Worm (Caenorhabditis elegans) whole organism, young adult: ENCODE data around the gene ref-1.

Source experiments
- B0019.2 ChIP-seq: fragments of 200-800 bp; sonication (Bioruptor generic); conservative IDR thresholded peaks from 2 replicates; pipeline ENCODE4 v1.3.6; 2022; ENCODE audit warnings: missing genetic modification reagents, missing genetic modification characterization, missing compliant biosample characterization
- F10E7.11 ChIP-seq: sonication (generic microtip); optimal IDR thresholded peaks from 2 replicates; lab custom pipeline; 2017; ENCODE audit warnings: mild to moderate bottlenecking, missing genetic modification characterization, moderate library complexity, missing compliant biosample characterization
- F37B4.10 ChIP-seq: fragments of 200-800 bp; sonication (Bioruptor generic); IDR thresholded peaks from 2 replicates; pipeline ENCODE4 v1.3.6; 2022; ENCODE audit warnings: missing genetic modification characterization, missing compliant biosample characterization
- F39B2.1 ChIP-seq: fragments of 200-800 bp; sonication (Bioruptor generic); IDR thresholded peaks from 2 replicates; pipeline ENCODE4 v1.3.6; 2022; ENCODE audit warnings: missing genetic modification reagents, missing genetic modification characterization, missing compliant biosample characterization
- F49E8.2 ChIP-seq: sonication (generic microtip); optimal IDR thresholded peaks from 3 replicates; lab custom pipeline; 2017; ENCODE audit warnings: missing genetic modification characterization, mild to moderate bottlenecking, missing compliant biosample characterization, antibody characterized with exemption, moderate library complexity; ENCODE audit not compliant: insufficient read depth
- F57A8.1 ChIP-seq: fragments of 200-800 bp; sonication (Bioruptor generic); optimal IDR thresholded peaks from 2 replicates; lab custom pipeline; 2018; ENCODE audit warnings: mild to moderate bottlenecking, missing genetic modification characterization, moderate library complexity, missing compliant biosample characterization
- T07F8.4 ChIP-seq: sonication (generic microtip); optimal IDR thresholded peaks from 2 replicates; lab custom pipeline; 2016; ENCODE audit warnings: mild to moderate bottlenecking, missing genetic modification characterization, moderate library complexity, missing compliant biosample characterization
- Y53F4B.3 ChIP-seq: fragments of 200-800 bp; sonication (Bioruptor generic); IDR thresholded peaks from 2 replicates; pipeline ENCODE4 v1.3.6; 2022; ENCODE audit warnings: missing genetic modification reagents, missing genetic modification characterization, missing compliant biosample characterization
- akir-1 ChIP-seq: fragments of 200-800 bp; sonication (Bioruptor generic); optimal IDR thresholded peaks from 2 replicates; lab custom pipeline; 2018; ENCODE audit warnings: mild to moderate bottlenecking, missing genetic modification characterization, moderate library complexity, missing compliant biosample characterization
- ama-1 ChIP-seq, 3 experiments: fragments of 150-350 bp in 1 of 3; sonication (generic microtip) in 2 of 3; optimal IDR thresholded peaks; 2 replicates each; lab custom pipeline; 2014 to 2018; ENCODE audit warnings: missing biosample characterization in 2 of 3, missing genetic modification characterization in 2 of 3, missing genetic modification reagents in 2 of 3
- aptf-2 ChIP-seq: fragments of 200-800 bp; sonication (Bioruptor generic); conservative IDR thresholded peaks from 2 replicates; pipeline ENCODE4 v1.3.6; 2022; ENCODE audit warnings: missing genetic modification reagents, missing genetic modification characterization, missing compliant biosample characterization
- aptf-3 ChIP-seq: fragments of 200-800 bp; sonication (Bioruptor generic); IDR thresholded peaks from 2 replicates; pipeline ENCODE4 v1.3.6; 2022; ENCODE audit warnings: missing genetic modification characterization, missing compliant biosample characterization
- cebp-2 ChIP-seq: fragments of 200-800 bp; sonication (Bioruptor generic); IDR thresholded peaks from 2 replicates; pipeline ENCODE4 v1.3.6; 2022; ENCODE audit warnings: missing genetic modification characterization, missing compliant biosample characterization
- die-1 ChIP-seq: sonication (generic microtip); optimal IDR thresholded peaks from 2 replicates; lab custom pipeline; 2016; ENCODE audit warnings: missing genotype, mild to moderate bottlenecking, missing genetic modification characterization, missing compliant biosample characterization
- egl-18 ChIP-seq: fragments of 200-800 bp; sonication (Bioruptor generic); IDR thresholded peaks from 2 replicates; pipeline ENCODE4 v1.3.6; 2022; ENCODE audit warnings: missing genetic modification reagents, missing genetic modification characterization, missing compliant biosample characterization
- ets-4 ChIP-seq: fragments of 200-800 bp; sonication (Bioruptor generic); optimal IDR thresholded peaks from 2 replicates; lab custom pipeline; 2018; ENCODE audit warnings: mild to moderate bottlenecking, missing genetic modification characterization, missing compliant biosample characterization
- gei-17 ChIP-seq: fragments of 200-800 bp; sonication (Bioruptor generic); optimal IDR thresholded peaks from 2 replicates; lab custom pipeline; 2018; ENCODE audit warnings: mild to moderate bottlenecking, missing genetic modification characterization, missing compliant biosample characterization
- hlh-26 ChIP-seq: fragments of 200-800 bp; sonication (Bioruptor generic); conservative IDR thresholded peaks from 2 replicates; pipeline ENCODE4 v1.3.6; 2022; ENCODE audit warnings: missing genetic modification reagents, missing genetic modification characterization, missing compliant biosample characterization
- hmg-20 ChIP-seq: fragments of 200-800 bp; sonication (Bioruptor generic); IDR thresholded peaks from 2 replicates; pipeline ENCODE4 v1.3.6; 2022; ENCODE audit warnings: missing genetic modification reagents, missing genetic modification characterization, missing compliant biosample characterization
- hrde-1 ChIP-seq: sonication (generic microtip); optimal IDR thresholded peaks from 2 replicates; lab custom pipeline; 2016; ENCODE audit warnings: missing genetic modification characterization, mild to moderate bottlenecking, missing compliant biosample characterization, moderate library complexity, missing genotype, missing genetic modification reagents, borderline replicate concordance
- hsf-1 ChIP-seq: fragments of 200-800 bp; sonication (Bioruptor generic); IDR thresholded peaks from 2 replicates; pipeline ENCODE4 v1.3.6; 2022; ENCODE audit warnings: missing genetic modification reagents, missing genetic modification characterization, missing compliant biosample characterization
- let-607 ChIP-seq, 2 experiments: fragments of 200-800 bp in 1 of 2; sonication (Bioruptor generic) in 1 of 2; sonication (generic microtip) in 1 of 2; optimal IDR thresholded peaks; 2 replicates each; lab custom pipeline; 2016 to 2018; ENCODE audit warnings: mild to moderate bottlenecking in 2 of 2, missing compliant biosample characterization in 2 of 2, missing genetic modification characterization in 2 of 2, moderate library complexity in 2 of 2, missing genotype in 1 of 2
- lin-35 ChIP-seq, 3 experiments: fragments of 150-350 bp in 2 of 3; sonication (generic microtip) in 1 of 3; optimal IDR thresholded peaks; 2 replicates each; lab custom pipeline; 2014 to 2018; ENCODE audit warnings: missing biosample characterization in 3 of 3, missing genetic modification characterization in 3 of 3, missing genetic modification reagents in 3 of 3
- lin-40 ChIP-seq: sonication (generic microtip); optimal IDR thresholded peaks from 2 replicates; lab custom pipeline; 2016; ENCODE audit warnings: missing genetic modification characterization, mild to moderate bottlenecking, missing compliant biosample characterization, missing genotype, missing genetic modification reagents
- lin-54 ChIP-seq: fragments of 200-800 bp; sonication (Bioruptor generic); optimal IDR thresholded peaks from 2 replicates; lab custom pipeline; 2018; ENCODE audit warnings: mild to moderate bottlenecking, missing genetic modification characterization, missing compliant biosample characterization
- lsy-27 ChIP-seq: sonication (generic microtip); optimal IDR thresholded peaks from 2 replicates; lab custom pipeline; 2017; ENCODE audit warnings: missing genetic modification characterization, mild to moderate bottlenecking, missing compliant biosample characterization, antibody characterized with exemption, missing genotype, borderline replicate concordance; ENCODE audit not compliant: insufficient read depth
- nfyb-1 ChIP-seq: fragments of 200-800 bp; sonication (Bioruptor generic); IDR thresholded peaks from 2 replicates; pipeline ENCODE4 v1.3.6; 2022; ENCODE audit warnings: missing genetic modification reagents, missing genetic modification characterization, missing compliant biosample characterization
- nhr-120 ChIP-seq: fragments of 200-800 bp; sonication (Bioruptor generic); IDR thresholded peaks from 2 replicates; pipeline ENCODE4 v1.3.6; 2022; ENCODE audit warnings: missing genetic modification characterization, missing compliant biosample characterization
- nhr-179 ChIP-seq: sonication (generic microtip); optimal IDR thresholded peaks from 2 replicates; lab custom pipeline; 2016; ENCODE audit warnings: mild to moderate bottlenecking, missing genetic modification characterization, missing compliant biosample characterization
- nhr-80 ChIP-seq: sonication (generic microtip); optimal IDR thresholded peaks from 2 replicates; lab custom pipeline; 2016; ENCODE audit warnings: missing genetic modification characterization, missing compliant biosample characterization
- nhr-90 ChIP-seq: sonication (generic microtip); optimal IDR thresholded peaks from 2 replicates; lab custom pipeline; 2016; ENCODE audit warnings: missing genotype, mild to moderate bottlenecking, missing genetic modification characterization, missing compliant biosample characterization
- pbrm-1 ChIP-seq: fragments of 200-800 bp; sonication (Bioruptor generic); IDR thresholded peaks from 2 replicates; pipeline ENCODE4 v1.3.6; 2022; ENCODE audit warnings: missing genetic modification reagents, missing genetic modification characterization, missing compliant biosample characterization
- sdz-38 ChIP-seq: sonication (generic microtip); optimal IDR thresholded peaks from 2 replicates; lab custom pipeline; 2016; ENCODE audit warnings: missing genotype, missing genetic modification characterization, missing compliant biosample characterization
- tlf-1 ChIP-seq: fragments of 200-800 bp; sonication (Bioruptor generic); optimal IDR thresholded peaks from 2 replicates; lab custom pipeline; 2018; ENCODE audit warnings: mild to moderate bottlenecking, missing genetic modification characterization, missing compliant biosample characterization
- unc-62 ChIP-seq: fragments of 150-350 bp; optimal IDR thresholded peaks from 2 replicates; lab custom pipeline; 2014; ENCODE audit warnings: missing biosample characterization, missing genetic modification reagents, missing genetic modification characterization
- xnd-1 ChIP-seq: sonication (generic microtip); optimal IDR thresholded peaks from 2 replicates; lab custom pipeline; 2016; ENCODE audit warnings: missing genotype, missing genetic modification reagents, missing genetic modification characterization, missing compliant biosample characterization
- zim-3 ChIP-seq: sonication (generic microtip); optimal IDR thresholded peaks from 2 replicates; lab custom pipeline; 2017; ENCODE audit warnings: mild to moderate bottlenecking, missing genetic modification characterization, moderate library complexity, missing compliant biosample characterization
- ztf-25 ChIP-seq: fragments of 200-800 bp; sonication (Bioruptor generic); IDR thresholded peaks from 2 replicates; pipeline ENCODE4 v1.3.6; 2022; ENCODE audit warnings: missing genetic modification reagents, missing genetic modification characterization, missing compliant biosample characterization

The ref-1 gene

DNA sequence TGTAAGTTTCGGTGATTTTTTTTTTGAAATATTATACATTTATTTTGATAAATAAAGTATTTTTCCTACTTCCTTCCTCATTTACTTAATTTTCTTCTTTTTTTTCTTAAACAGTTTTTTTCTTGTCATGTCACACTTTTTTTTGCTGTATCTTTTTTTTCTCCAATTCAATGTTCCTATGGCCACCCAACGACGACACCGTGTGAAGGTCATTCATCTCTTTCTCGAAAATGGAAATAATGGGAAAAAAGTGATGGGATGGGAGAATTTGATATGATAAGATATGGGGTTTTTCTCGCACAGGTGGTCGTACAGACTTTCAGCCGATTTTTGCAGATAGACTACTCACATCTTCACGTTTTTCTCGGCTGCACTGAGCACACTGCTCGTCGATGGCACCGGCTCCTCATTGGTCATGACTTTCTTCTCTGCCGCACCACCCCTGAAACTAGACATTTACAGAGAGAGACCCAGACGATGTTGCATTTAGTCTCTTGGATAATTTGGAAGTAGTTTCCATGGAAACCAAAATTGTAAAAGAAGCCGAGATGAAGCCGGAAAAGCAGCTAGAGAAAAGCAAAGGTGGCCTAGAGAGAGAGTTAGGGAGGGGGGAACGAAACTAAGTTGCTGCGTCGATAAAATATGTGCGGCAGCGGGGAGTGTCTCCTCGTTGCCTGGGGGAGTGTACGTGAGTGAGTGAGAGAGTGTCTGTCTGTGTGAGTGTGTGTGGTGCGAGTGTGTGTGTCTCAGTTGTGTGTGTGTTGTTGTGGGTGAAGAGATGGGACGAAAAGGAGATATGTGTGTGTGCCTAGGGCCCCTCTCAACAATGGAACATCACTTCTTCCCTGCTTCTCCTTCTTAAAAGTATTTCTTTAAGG, 49.1 kb upstream of the ref-1 start, which contains the start of gene daf-19 (continued):
- peak in 1 of 2 experiments; percentile 4 for TF ChIP-seq let-607 (tag; optimal IDR thresholded peaks at IDR 0.05; lab: Kevin White, UChicago)
- TF ChIP-seq cebp-2 (GFP tag; lab: Robert Waterston, UW) = no peak
- TF ChIP-seq ztf-25 = no peak
- no peak for TF ChIP-seq T07F8.4
- TF ChIP-seq nhr-120 (GFP tag; lab: Robert Waterston, UW) = no peak
- TF ChIP-seq ama-1 (optimal IDR thresholded peaks at IDR 0.05; lab: Kevin White, UChicago) = no peak
- TF ChIP-seq ama-1 (GFP tag; optimal IDR thresholded peaks at IDR 0.05; lab: Kevin White, UChicago) = no peak
- TF ChIP-seq pbrm-1 (GFP tag; lab: Robert Waterston, UW) = no peak
- no peak for TF ChIP-seq nhr-179 (tag; lab: Kevin White, UChicago)
- no peak for TF ChIP-seq aptf-3 (GFP tag; lab: Robert Waterston, UW)
- no peak for TF ChIP-seq nhr-90 (tag; lab: Kevin White, UChicago)
- TF ChIP-seq Y53F4B.3 (GFP tag; lab: Robert Waterston, UW) = no peak
- no peak for TF ChIP-seq F49E8.2 (tag; lab: Kevin White, UChicago)
- no peak for TF ChIP-seq hsf-1 (GFP tag; lab: Robert Waterston, UW)
- TF ChIP-seq F57A8.1 = no peak
- TF ChIP-seq F39B2.1 (GFP tag; lab: Robert Waterston, UW) = no peak
- TF ChIP-seq zim-3 (tag; lab: Kevin White, UChicago) = no peak
- no peak for TF ChIP-seq akir-1 (GFP tag; lab: Kevin White, UChicago)
- no peak for TF ChIP-seq aptf-2 (GFP tag; lab: Robert Waterston, UW)
- TF ChIP-seq F37B4.10 (GFP tag; lab: Robert Waterston, UW) = no peak
- no peak for TF ChIP-seq sdz-38
- peak; percentile 79 for TF ChIP-seq nfyb-1 (GFP tag; lab: Robert Waterston, UW)
- TF ChIP-seq nhr-80 (tag; lab: Kevin White, UChicago) = peak; percentile 35
- TF ChIP-seq tlf-1 (GFP tag; lab: Kevin White, UChicago) = no peak
- TF ChIP-seq F10E7.11 (tag; lab: Kevin White, UChicago) = no peak
- TF ChIP-seq ets-4 (GFP tag; lab: Kevin White, UChicago) = no peak
- TF ChIP-seq hmg-20 = no peak
- peak; percentile 42 for TF ChIP-seq die-1
- no peak for TF ChIP-seq hlh-26 (GFP tag; lab: Robert Waterston, UW)
- no peak for TF ChIP-seq xnd-1 (tag; lab: Kevin White, UChicago)
- no peak for TF ChIP-seq gei-17
- TF ChIP-seq lsy-27 (tag; lab: Kevin White, UChicago) = no peak
- peak; percentile 23 for TF ChIP-seq lin-40 (tag; lab: Kevin White, UChicago)
- no peak for TF ChIP-seq B0019.2
- no peak for TF ChIP-seq unc-62 (GFP tag; lab: Kevin White, UChicago)
- TF ChIP-seq lin-35 (GFP tag; optimal IDR thresholded peaks at IDR 0.05; lab: Kevin White, UChicago) = no peak
- TF ChIP-seq lin-54 (GFP tag; lab: Kevin White, UChicago) = no peak
- TF ChIP-seq hrde-1 (tag; lab: Kevin White, UChicago) = no peak
- no peak for TF ChIP-seq egl-18 (GFP tag; lab: Robert Waterston, UW)
